Fruit fly (Drosophila melanogaster) whole organism, embryonic: ENCODE data around the gene orion.

Experiments
- ATbp ChIP-seq: fragments of 200-800 bp; sonication (Bioruptor generic); optimal IDR thresholded peaks from 2 replicates; lab custom pipeline; 2017; ENCODE audit warnings: missing biosample characterization, mild to moderate bottlenecking, missing genetic modification characterization, missing genetic modification reagents
- Asciz ChIP-seq: fragments of 200-800 bp; sonication (Bioruptor generic); optimal IDR thresholded peaks from 2 replicates; lab custom pipeline; 2017; ENCODE audit warnings: missing biosample characterization, mild to moderate bottlenecking, missing genetic modification characterization, missing genetic modification reagents
- BEAF-32 ChIP-seq: fragments of 200-800 bp; sonication (Bioruptor generic); optimal IDR thresholded peaks from 3 replicates; lab custom pipeline; 2017; ENCODE audit warnings: missing biosample characterization, missing genetic modification characterization, mild to moderate bottlenecking, moderate library complexity, missing genetic modification reagents
- BtbVII ChIP-seq: fragments of 200-800 bp; sonication (Bioruptor generic); optimal IDR thresholded peaks from 3 replicates; lab custom pipeline; 2017; ENCODE audit warnings: missing biosample characterization, mild to moderate bottlenecking, missing genetic modification characterization
- Bteb2 ChIP-seq: fragments of 200-800 bp; sonication (Bioruptor generic); optimal IDR thresholded peaks from 2 replicates; lab custom pipeline; 2016; ENCODE audit warnings: missing biosample characterization, missing genetic modification characterization
- CG10565 ChIP-seq: fragments of 200-800 bp; sonication (Bioruptor generic); optimal IDR thresholded peaks from 3 replicates; lab custom pipeline; 2016; ENCODE audit warnings: missing biosample characterization, mild to moderate bottlenecking, missing genetic modification characterization
- CG11723 ChIP-seq: fragments of 200-800 bp; sonication (Bioruptor generic); optimal IDR thresholded peaks from 2 replicates; lab custom pipeline; 2017; ENCODE audit warnings: missing biosample characterization, mild to moderate bottlenecking, missing genetic modification characterization
- CG12071 ChIP-seq: fragments of 200-800 bp; sonication (Bioruptor generic); optimal IDR thresholded peaks from 3 replicates; lab custom pipeline; 2018; ENCODE audit warnings: missing biosample characterization, mild to moderate bottlenecking, missing genetic modification characterization
- CG12391 ChIP-seq: fragments of 200-800 bp; sonication (Bioruptor generic); optimal IDR thresholded peaks from 3 replicates; lab custom pipeline; 2018; ENCODE audit warnings: missing biosample characterization, mild to moderate bottlenecking, missing genetic modification characterization, moderate library complexity
- CG13287 ChIP-seq: fragments of 200-800 bp; sonication (Bioruptor generic); IDR thresholded peaks from 2 replicates; pipeline ENCODE4 v1.3.6; 2022; ENCODE audit warnings: missing biosample characterization, missing genetic modification characterization; ENCODE audit not compliant: partially characterized antibody
- CG13296 ChIP-seq: fragments of 200-800 bp; sonication (Bioruptor generic); optimal IDR thresholded peaks from 3 replicates; lab custom pipeline; 2018; ENCODE audit warnings: missing biosample characterization, mild to moderate bottlenecking, missing genetic modification characterization
- CG13894 ChIP-seq: fragments of 200-800 bp; sonication (Bioruptor generic); optimal IDR thresholded peaks from 3 replicates; lab custom pipeline; 2018; ENCODE audit warnings: missing biosample characterization, mild to moderate bottlenecking, missing genetic modification characterization, moderate library complexity
- CG14441 ChIP-seq: fragments of 200-800 bp; sonication (Bioruptor generic); IDR thresholded peaks from 2 replicates; pipeline ENCODE4 v1.3.6; 2022; ENCODE audit warnings: missing biosample characterization, missing genetic modification characterization
- CG18262 ChIP-seq: fragments of 200-800 bp; optimal IDR thresholded peaks from 3 replicates; lab custom pipeline; 2019; ENCODE audit warnings: missing biosample characterization, mild to moderate bottlenecking, missing genetic modification characterization, moderate library complexity
- CG18599 ChIP-seq: fragments of 200-800 bp; sonication (Bioruptor generic); optimal IDR thresholded peaks from 3 replicates; lab custom pipeline; 2017; ENCODE audit warnings: missing biosample characterization, missing genetic modification characterization, mild to moderate bottlenecking, moderate library complexity, missing genetic modification reagents
- CG2712 ChIP-seq: fragments of 200-800 bp; optimal IDR thresholded peaks from 3 replicates; lab custom pipeline; 2019; ENCODE audit warnings: missing biosample characterization, mild to moderate bottlenecking, missing genetic modification characterization, moderate library complexity
- CG3163 ChIP-seq: fragments of 200-800 bp; sonication (Bioruptor generic); optimal IDR thresholded peaks from 3 replicates; lab custom pipeline; 2016; ENCODE audit warnings: missing biosample characterization, missing genetic modification characterization
- CG3281 ChIP-seq: fragments of 200-800 bp; sonication (Bioruptor generic); optimal IDR thresholded peaks from 3 replicates; lab custom pipeline; 2017; ENCODE audit warnings: missing biosample characterization, mild to moderate bottlenecking, missing genetic modification characterization
- CG33557 ChIP-seq: fragments of 200-800 bp; sonication (Bioruptor generic); optimal IDR thresholded peaks from 2 replicates; lab custom pipeline; 2019; ENCODE audit warnings: missing biosample characterization, mild to moderate bottlenecking, missing genetic modification characterization, moderate library complexity
- CG3838 ChIP-seq: fragments of 200-800 bp; sonication (Bioruptor generic); optimal IDR thresholded peaks from 3 replicates; lab custom pipeline; 2016; ENCODE audit warnings: missing biosample characterization, missing genetic modification characterization
- CG4730 ChIP-seq: fragments of 200-800 bp; sonication (Bioruptor generic); IDR thresholded peaks from 2 replicates; pipeline ENCODE4 v1.3.6; 2022; ENCODE audit warnings: missing biosample characterization, missing genetic modification characterization
- CG6813 ChIP-seq: fragments of 200-800 bp; sonication (Bioruptor generic); optimal IDR thresholded peaks from 2 replicates; lab custom pipeline; 2017; ENCODE audit warnings: missing biosample characterization, missing genetic modification characterization, mild to moderate bottlenecking, moderate library complexity, missing genetic modification reagents
- CG7556 ChIP-seq: fragments of 200-800 bp; sonication (Bioruptor generic); optimal IDR thresholded peaks from 2 replicates; lab custom pipeline; 2017; ENCODE audit warnings: missing biosample characterization, mild to moderate bottlenecking, missing genetic modification characterization
- CG9215 ChIP-seq: fragments of 200-800 bp; sonication (Bioruptor generic); IDR thresholded peaks from 2 replicates; pipeline ENCODE4 v1.3.6; 2022; ENCODE audit warnings: missing biosample characterization, missing genetic modification characterization
- Deaf1 ChIP-seq: fragments of 200-800 bp; optimal IDR thresholded peaks from 3 replicates; lab custom pipeline; 2019; ENCODE audit warnings: missing biosample characterization, mild to moderate bottlenecking, missing genetic modification characterization, moderate library complexity
- Drgx ChIP-seq: fragments of 200-800 bp; sonication (Bioruptor generic); IDR thresholded peaks from 2 replicates; pipeline ENCODE4 v1.3.6; 2022; ENCODE audit warnings: missing biosample characterization, missing genetic modification characterization
- ERR ChIP-seq: fragments of 200-800 bp; sonication (Bioruptor generic); optimal IDR thresholded peaks from 2 replicates; lab custom pipeline; 2016; ENCODE audit warnings: missing biosample characterization, missing genetic modification characterization
- Ets97D ChIP-seq: fragments of 200-800 bp; sonication (Bioruptor generic); optimal IDR thresholded peaks from 3 replicates; lab custom pipeline; 2016; ENCODE audit warnings: missing biosample characterization, missing genetic modification characterization
- Hmr ChIP-seq: fragments of 200-800 bp; sonication (Bioruptor generic); optimal IDR thresholded peaks from 3 replicates; lab custom pipeline; 2017; ENCODE audit warnings: mild to moderate bottlenecking, missing biosample characterization, missing genetic modification reagents, missing genetic modification characterization
- NfI ChIP-seq: fragments of 200-800 bp; sonication (Bioruptor generic); optimal IDR thresholded peaks from 3 replicates; lab custom pipeline; 2018; ENCODE audit warnings: missing biosample characterization, mild to moderate bottlenecking, missing genetic modification characterization, moderate library complexity
- Six4 ChIP-seq: fragments of 200-800 bp; sonication (Bioruptor generic); optimal IDR thresholded peaks from 2 replicates; lab custom pipeline; 2016; ENCODE audit warnings: missing biosample characterization, missing genetic modification characterization
- Xbp1 ChIP-seq: fragments of 200-800 bp; sonication (Bioruptor generic); optimal IDR thresholded peaks from 3 replicates; lab custom pipeline; 2016; ENCODE audit warnings: missing biosample characterization, mild to moderate bottlenecking, missing genetic modification characterization
- ac ChIP-seq: fragments of 200-800 bp; sonication (Bioruptor generic); optimal IDR thresholded peaks from 3 replicates; lab custom pipeline; 2017; ENCODE audit warnings: missing biosample characterization, mild to moderate bottlenecking, missing genetic modification characterization
- caup ChIP-seq: fragments of 200-800 bp; sonication (Bioruptor generic); optimal IDR thresholded peaks from 3 replicates; lab custom pipeline; 2017; ENCODE audit warnings: missing biosample characterization, mild to moderate bottlenecking, missing genetic modification characterization, moderate library complexity; ENCODE audit not compliant: severe bottlenecking
- dati ChIP-seq: fragments of 200-800 bp; sonication (Bioruptor generic); IDR thresholded peaks from 2 replicates; pipeline ENCODE4 v1.3.6; 2022; ENCODE audit warnings: missing biosample characterization, missing genetic modification characterization
- dimm ChIP-seq: fragments of 200-800 bp; sonication (Bioruptor generic); IDR thresholded peaks from 2 replicates; pipeline ENCODE4 v1.3.6; 2022; ENCODE audit warnings: missing biosample characterization, missing genetic modification characterization
- dpn ChIP-seq, 2 experiments: fragments of 200-800 bp; sonication (Bioruptor generic); optimal IDR thresholded peaks; 3 replicates each; lab custom pipeline; 2016; ENCODE audit warnings: missing biosample characterization in 2 of 2, missing genetic modification characterization in 2 of 2
- fd64A ChIP-seq: fragments of 200-800 bp; sonication (Bioruptor generic); optimal IDR thresholded peaks from 3 replicates; lab custom pipeline; 2018; ENCODE audit warnings: missing biosample characterization, mild to moderate bottlenecking, missing genetic modification characterization
- kni ChIP-seq: fragments of 200-800 bp; sonication (Bioruptor generic); optimal IDR thresholded peaks from 3 replicates; lab custom pipeline; 2017; ENCODE audit warnings: mild to moderate bottlenecking, missing biosample characterization, missing genetic modification reagents, missing genetic modification characterization
- otp ChIP-seq: fragments of 200-800 bp; sonication (Bioruptor generic); IDR thresholded peaks from 3 replicates; pipeline ENCODE4, ENCODE4 v1.3.6; 2022; ENCODE audit warnings: missing biosample characterization, missing genetic modification characterization
- pho ChIP-seq: fragments of 200-800 bp; sonication (Bioruptor generic); optimal IDR thresholded peaks from 2 replicates; lab custom pipeline; 2016; ENCODE audit warnings: missing biosample characterization, missing genetic modification characterization
- phol ChIP-seq: fragments of 200-800 bp; sonication (Bioruptor generic); optimal IDR thresholded peaks from 3 replicates; lab custom pipeline; 2018; ENCODE audit warnings: missing biosample characterization, mild to moderate bottlenecking, missing genetic modification characterization, moderate library complexity
- row ChIP-seq: fragments of 200-800 bp; sonication (Bioruptor generic); IDR thresholded peaks from 3 replicates; pipeline ENCODE4 v1.3.6; 2022; ENCODE audit warnings: missing biosample characterization, missing genetic modification characterization
- sisA ChIP-seq: fragments of 200-800 bp; sonication (Bioruptor generic); IDR thresholded peaks from 2 replicates; pipeline ENCODE4 v1.3.6; 2022; ENCODE audit warnings: missing biosample characterization, missing genetic modification characterization
- stwl ChIP-seq: fragments of 200-800 bp; sonication (Bioruptor generic); optimal IDR thresholded peaks from 3 replicates; lab custom pipeline; 2018; ENCODE audit warnings: missing biosample characterization, mild to moderate bottlenecking, missing genetic modification characterization, moderate library complexity
- tio ChIP-seq: fragments of 200-800 bp; sonication (Bioruptor generic); optimal IDR thresholded peaks from 2 replicates; lab custom pipeline; 2017; ENCODE audit warnings: missing biosample characterization, missing genetic modification characterization, inconsistent platforms
- tna ChIP-seq: fragments of 200-800 bp; sonication (Bioruptor generic); IDR thresholded peaks from 2 replicates; pipeline ENCODE4 v1.3.6; 2022; ENCODE audit warnings: missing biosample characterization, missing genetic modification characterization; ENCODE audit not compliant: partially characterized antibody
- unc-4 ChIP-seq: fragments of 200-800 bp; sonication (Bioruptor generic); IDR thresholded peaks from 2 replicates; pipeline ENCODE4 v1.3.6; 2022; ENCODE audit warnings: missing biosample characterization, missing genetic modification characterization; ENCODE audit not compliant: partially characterized antibody
- vnd ChIP-seq: fragments of 200-800 bp; sonication (Bioruptor generic); IDR thresholded peaks from 3 replicates; pipeline ENCODE4 v1.3.6; 2022; ENCODE audit warnings: missing biosample characterization, missing genetic modification characterization; ENCODE audit not compliant: partially characterized antibody
- z ChIP-seq: fragments of 200-800 bp; sonication (Bioruptor generic); IDR thresholded peaks from 3 replicates; pipeline ENCODE4 v1.3.6; 2022; ENCODE audit warnings: missing biosample characterization, missing genetic modification characterization

Gene orion

DNA sequence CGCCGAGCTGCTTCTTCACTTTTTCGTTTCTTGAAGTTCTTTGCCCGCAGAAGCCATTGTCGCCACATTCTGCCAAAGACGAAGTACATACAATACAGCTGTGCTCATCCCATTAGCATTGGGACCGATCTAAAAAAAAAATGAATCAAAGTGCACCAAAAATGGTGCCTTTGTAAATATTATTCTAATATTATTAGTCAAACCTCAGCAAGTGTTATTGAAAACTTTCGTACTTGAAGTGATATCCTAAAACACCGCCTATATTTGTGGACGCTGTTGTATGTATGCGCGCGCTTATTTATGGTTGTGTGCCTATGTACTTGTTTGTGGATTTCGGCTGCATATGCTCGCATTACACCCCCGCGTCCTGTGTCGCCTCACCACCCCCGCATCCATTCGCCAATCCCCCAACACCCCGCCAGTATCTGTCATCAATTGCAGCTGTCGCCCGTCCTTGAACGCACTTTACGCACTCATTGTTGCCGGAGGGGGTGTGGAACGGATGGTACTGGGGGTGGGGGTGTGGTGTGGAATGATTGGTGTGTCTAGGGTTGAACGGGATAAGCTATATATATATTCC is 25.7 kb upstream of the orion start (continued):
- TF ChIP-seq CG3281 (GFP tag; lab: Kevin White, UChicago) = peak; percentile 77
- TF ChIP-seq dpn (GFP tag; optimal IDR thresholded peaks at IDR 0.05; lab: Kevin White, UChicago) = peak; percentile 69 to 87
- peak; percentile 60 for TF ChIP-seq Bteb2 (GFP tag; lab: Kevin White, UChicago)
- peak; percentile 20 for TF ChIP-seq ERR (GFP tag; lab: Kevin White, UChicago)
- TF ChIP-seq Xbp1 (GFP tag; lab: Kevin White, UChicago) = peak; percentile 88
- peak; percentile 12 for TF ChIP-seq ac
- TF ChIP-seq CG6813 (GFP tag; lab: Kevin White, UChicago) = peak; percentile 90
- TF ChIP-seq tna = no peak
- TF ChIP-seq z (GFP tag; lab: Robert Waterston, UW) = no peak
- TF ChIP-seq CG12071 (GFP tag; lab: Kevin White, UChicago) = peak; percentile 88
- peak; percentile 82 for TF ChIP-seq otp
- peak; percentile 87 for TF ChIP-seq Hmr
- peak; percentile 11 for TF ChIP-seq CG10565 (GFP tag; lab: Kevin White, UChicago)
- TF ChIP-seq vnd (GFP tag; lab: Robert Waterston, UW) = no peak
- peak; percentile 89 for TF ChIP-seq sisA (GFP tag; lab: Robert Waterston, UW)
- TF ChIP-seq pho (GFP tag; lab: Kevin White, UChicago) = no peak
- peak; percentile 55 for TF ChIP-seq CG13894
- TF ChIP-seq CG2712 (tag; lab: Kevin White, UChicago) = peak; percentile 88
- peak; percentile 32 for TF ChIP-seq CG3838 (GFP tag; lab: Kevin White, UChicago)
- peak; percentile 83 for TF ChIP-seq dimm (GFP tag; lab: Robert Waterston, UW)
- TF ChIP-seq CG18262 (tag; lab: Kevin White, UChicago) = peak; percentile 88
- TF ChIP-seq CG12391 (tag; lab: Kevin White, UChicago) = peak; percentile 90
- peak; percentile 87 for TF ChIP-seq caup (GFP tag; lab: Kevin White, UChicago)
- peak; percentile 82 for TF ChIP-seq BtbVII (GFP tag; lab: Kevin White, UChicago)
- no peak for TF ChIP-seq BEAF-32 (GFP tag; lab: Kevin White, UChicago)
- peak; percentile 88 for TF ChIP-seq phol
- TF ChIP-seq CG18599 (GFP tag; lab: Kevin White, UChicago) = peak; percentile 93
- peak; percentile 80 for TF ChIP-seq tio (GFP tag; lab: Kevin White, UChicago)
- peak; percentile 42 for TF ChIP-seq Ets97D (GFP tag; lab: Kevin White, UChicago)
- TF ChIP-seq Drgx (GFP tag; lab: Robert Waterston, UW) = peak; percentile 90
- TF ChIP-seq Asciz (GFP tag; lab: Kevin White, UChicago) = peak; percentile 87
- TF ChIP-seq CG14441 (GFP tag; lab: Robert Waterston, UW) = peak; percentile 85
- peak; percentile 67 for TF ChIP-seq Six4
- TF ChIP-seq Deaf1 = peak; percentile 40
- TF ChIP-seq CG13296 (GFP tag; lab: Kevin White, UChicago) = peak; percentile 78

DNA sequence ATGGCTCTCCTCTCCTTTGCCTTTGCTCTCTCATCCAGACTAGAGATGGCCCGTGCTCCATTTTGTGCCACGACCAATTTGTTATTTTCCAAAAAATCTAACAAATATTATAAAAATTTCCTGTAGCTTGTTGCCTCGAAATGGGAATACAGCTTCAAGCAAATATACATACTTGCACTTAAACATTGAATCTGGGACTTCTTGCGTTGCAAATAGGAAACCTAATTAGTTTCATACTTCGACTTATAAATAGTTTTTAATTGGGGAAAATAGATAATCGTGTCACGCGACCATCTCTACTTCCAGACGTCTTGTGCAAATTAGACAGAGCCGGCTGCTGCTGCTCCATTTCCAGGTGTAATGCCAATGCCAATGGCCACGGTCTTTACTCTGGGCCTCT is 23.7 kb upstream of the orion start:
- TF ChIP-seq NfI (peak; percentile 45), CG4730 (GFP tag; lab: Robert Waterston, UW) (no peak), row (peak; percentile 76), fd64A (GFP tag; lab: Kevin White, UChicago) (no peak), stwl (no peak), CG3163 (GFP tag; lab: Kevin White, UChicago) (no peak), ATbp (peak; percentile 20), CG33557 (GFP tag; lab: Kevin White, UChicago) (peak; percentile 7), kni (GFP tag; lab: Kevin White, UChicago) (no peak), CG9215 (GFP tag; lab: Robert Waterston, UW) (0 out of 2 replicates have a peak, but pooled peaks have one; percentile 18), unc-4 (GFP tag; lab: Robert Waterston, UW) (peak; percentile 67; the same call in 1 of the 2 replicates), CG11723 (GFP tag; lab: Kevin White, UChicago) (no peak), CG13287 (GFP tag; lab: Robert Waterston, UW) (peak; percentile 70), CG7556 (peak; percentile 69), dati (GFP tag; lab: Robert Waterston, UW) (no peak)
